Fruit fly (Drosophila melanogaster) whole organism: ENCODE data around the gene Pgam5.
A peak's percentile ranks its signal among the peaks of the same experiment; 100 is the strongest.

Experiments used
- CG8478 ChIP-seq: fragments of >200 bp; optimal IDR thresholded peaks from 2 replicates; lab custom pipeline; 2018; ENCODE audit warnings: inconsistent platforms
- Dll ChIP-seq: fragments of >200 bp; optimal IDR thresholded peaks from 2 replicates; lab custom pipeline; 2017
- EcR ChIP-seq, 2 experiments: fragments of >200 bp; optimal IDR thresholded peaks; 2 replicates each; lab custom pipeline; 2017; ENCODE audit warnings: missing biosample characterization in 2 of 2, missing genetic modification characterization in 2 of 2, missing genetic modification reagents in 2 of 2
- pan ChIP-seq: fragments of >200 bp; optimal IDR thresholded peaks from 2 replicates; lab custom pipeline; 2017
- psq ChIP-seq: fragments of >200 bp; optimal IDR thresholded peaks from 2 replicates; lab custom pipeline; 2017
- usp ChIP-seq: fragments of >200 bp; optimal IDR thresholded peaks from 2 replicates; lab custom pipeline; 2017; ENCODE audit warnings: missing biosample characterization, missing genetic modification characterization, mixed read lengths

The Pgam5 gene

dm6 chrX:1832699-1833098 is 40.7 kb downstream of the Pgam5 start:
- TF ChIP-seq EcR (GFP tag; optimal IDR thresholded peaks at IDR 0.05; lab: Kevin White, UChicago) (no peak), psq (lab: Kevin White, UChicago) (no peak), Dll (lab: Kevin White, UChicago) (no peak)

DNA sequence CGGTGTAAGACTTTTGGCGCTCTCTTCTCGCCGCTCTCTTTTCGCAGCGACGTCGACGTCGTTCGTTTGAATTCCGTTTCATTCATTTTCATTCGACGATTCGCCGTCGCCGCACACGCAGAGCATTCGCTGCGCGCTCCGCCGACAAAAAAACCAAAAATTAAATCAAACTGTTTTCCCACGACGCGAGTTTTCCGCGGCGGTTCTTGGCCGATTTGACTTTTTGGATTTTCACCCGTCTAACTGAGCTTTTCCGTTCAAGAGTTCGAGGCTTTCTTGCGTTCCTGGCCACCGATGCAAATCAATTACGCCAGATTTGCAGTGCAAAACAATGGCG is 42.2 kb downstream of the Pgam5 start:
- TF ChIP-seq psq (lab: Kevin White, UChicago) (no peak), Dll (lab: Kevin White, UChicago) (no peak), CG8478 (lab: Kevin White, UChicago) (no peak), usp (no peak), pan (lab: Kevin White, UChicago) (no peak), EcR (GFP tag; optimal IDR thresholded peaks at IDR 0.05; lab: Kevin White, UChicago) (peak in 1 of 2 experiments; percentile 38)

- peak in 1 of 2 experiments; percentile 12 for TF ChIP-seq EcR (GFP tag; optimal IDR thresholded peaks at IDR 0.05; lab: Kevin White, UChicago)
- no peak for TF ChIP-seq CG8478 (lab: Kevin White, UChicago)
Measured at dm6 chrX:1830396-1831218, 42.8 kb downstream of the Pgam5 start.

dm6 chrX:1828097-1828496 is 45.3 kb downstream of the Pgam5 start:
- TF ChIP-seq EcR (GFP tag; optimal IDR thresholded peaks at IDR 0.05; lab: Kevin White, UChicago) (peak; percentile 39), usp (no peak)

DNA sequence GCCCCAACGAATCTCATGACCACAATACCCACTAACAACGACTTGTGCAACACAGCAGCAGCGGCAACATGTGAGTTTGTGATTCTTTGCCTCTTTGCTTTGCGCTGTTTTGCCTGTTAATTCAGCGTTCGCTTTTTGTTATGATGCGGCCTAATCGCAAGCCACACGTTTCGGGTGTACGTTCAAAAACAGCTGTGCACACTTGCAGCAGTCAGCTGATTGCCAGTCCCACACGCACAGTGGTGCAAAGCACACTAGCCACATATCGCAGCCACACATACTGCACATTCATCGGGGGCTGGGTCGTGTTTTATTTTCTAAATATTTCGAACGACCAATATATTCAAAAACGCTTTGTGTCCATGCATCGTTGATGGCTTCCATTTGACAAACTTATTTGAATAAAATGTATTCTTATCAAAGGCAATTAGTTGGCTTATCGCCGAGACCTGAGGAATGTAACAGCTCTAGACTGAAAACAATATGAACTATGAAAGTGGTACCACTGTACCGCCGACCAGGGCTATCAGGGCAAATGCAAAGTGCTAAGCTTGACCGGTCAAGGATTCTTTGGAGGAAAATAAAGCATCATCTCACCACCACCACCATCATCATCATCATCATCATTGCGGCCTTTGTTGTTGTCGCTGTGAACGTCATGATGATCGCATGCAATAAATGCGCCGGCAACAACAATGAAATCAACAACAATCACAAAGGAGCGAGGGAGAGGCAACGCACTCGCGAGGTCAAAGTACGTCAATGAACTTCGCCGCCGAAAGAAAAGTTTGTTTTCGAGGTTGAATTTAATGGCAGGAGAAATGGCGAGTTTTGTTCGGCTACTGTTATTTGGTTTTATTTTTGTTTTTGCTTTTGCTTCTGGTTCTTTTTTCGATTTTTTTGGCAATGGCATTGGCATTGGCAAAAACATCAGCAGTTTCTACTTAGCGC is 47.2 kb downstream of the Pgam5 start:
- TF ChIP-seq psq (lab: Kevin White, UChicago) (no peak), EcR (GFP tag; optimal IDR thresholded peaks at IDR 0.05; lab: Kevin White, UChicago) (peak; percentile 63 to 72)

DNA sequence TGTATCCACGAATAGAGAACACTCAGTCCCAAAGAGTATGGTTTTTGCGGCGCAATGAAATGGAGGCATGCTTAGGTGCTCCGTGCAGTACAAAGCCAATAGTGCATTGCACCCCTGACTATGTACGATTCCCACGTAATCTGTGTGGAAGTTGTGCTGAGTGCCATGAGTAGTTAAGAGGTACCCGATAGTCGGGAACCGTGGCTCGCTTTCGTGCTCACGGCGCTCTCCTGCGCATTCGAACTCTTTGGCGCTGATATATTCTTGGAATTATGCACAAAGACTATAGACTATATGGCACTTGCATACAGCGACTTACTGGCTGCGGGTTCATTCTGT is 48.8 kb downstream of the Pgam5 start:
- TF ChIP-seq Dll (lab: Kevin White, UChicago) (no peak), EcR (GFP tag; optimal IDR thresholded peaks at IDR 0.05; lab: Kevin White, UChicago) (peak in 1 of 2 experiments; percentile 68), pan (lab: Kevin White, UChicago) (peak; percentile 94)

DNA sequence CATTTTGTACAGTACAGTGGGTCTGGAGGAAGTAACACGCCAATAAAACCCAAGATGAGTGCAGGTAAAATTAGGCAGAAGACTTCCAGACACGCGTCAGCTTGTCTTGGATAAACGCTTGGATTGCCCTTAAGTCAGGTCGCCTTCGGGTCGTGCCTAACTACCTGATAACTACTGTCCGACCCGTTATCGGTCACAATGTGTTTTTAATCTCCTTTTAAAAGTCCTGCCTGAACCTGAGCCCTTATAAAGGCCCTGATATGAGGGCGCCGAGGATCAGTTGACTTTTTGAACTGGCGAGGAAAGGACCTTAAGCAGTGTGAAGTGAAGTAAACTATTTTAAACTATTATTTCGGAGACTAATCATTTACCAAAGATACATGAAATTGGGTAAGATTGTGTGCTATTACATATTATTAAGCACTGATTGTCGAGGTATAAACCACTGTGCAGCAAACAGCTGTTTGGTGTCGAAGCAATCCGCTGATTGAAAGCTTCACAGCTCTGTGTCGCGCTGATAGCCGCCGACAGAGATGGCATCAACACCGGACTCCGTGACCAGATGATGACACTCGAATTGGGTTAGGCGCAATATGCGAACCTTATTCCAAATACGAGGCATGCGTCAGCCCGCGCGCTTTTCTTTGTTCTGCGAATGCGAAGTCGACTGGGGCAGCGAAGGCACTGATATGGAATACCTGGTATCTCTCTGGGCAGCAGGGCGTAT is 49.3 kb downstream of the Pgam5 start:
- TF ChIP-seq usp (no peak), Dll (lab: Kevin White, UChicago) (no peak), CG8478 (lab: Kevin White, UChicago) (no peak), pan (lab: Kevin White, UChicago) (no peak), psq (lab: Kevin White, UChicago) (no peak), EcR (GFP tag; optimal IDR thresholded peaks at IDR 0.05; lab: Kevin White, UChicago) (no peak)
